Fruit fly (Drosophila melanogaster) S2 (cell line): Measurements from ENCODE around the gene CG6321.

Experiments
- CG8478 ChIP-seq: fragments of >200 bp; optimal IDR thresholded peaks from 2 replicates; lab custom pipeline; 2018
- CTCF ChIP-seq, 2 experiments: fragments of >200 bp; optimal IDR thresholded peaks; 2 replicates each; lab custom pipeline; 2018

dm6 chr3L:11109454-11109853 is 48.4 kb upstream of the CG6321 start, which contains the start of the genes CG34012 and emei:
- TF ChIP-seq CTCF (optimal IDR thresholded peaks at IDR 0.05; lab: Kevin White, UChicago) (no peak), CG8478 (lab: Kevin White, UChicago) (no peak)
